Worm (Caenorhabditis elegans) whole organism, early embryonic: ENCODE measurements around the gene nhr-126.

Experiments used
- aly-1 ChIP-seq: sonication (generic microtip); optimal IDR thresholded peaks from 2 replicates; lab custom pipeline; 2016; ENCODE audit warnings: missing genetic modification characterization, missing compliant biosample characterization
- ama-1 ChIP-seq: fragments of 150-350 bp; optimal IDR thresholded peaks from 2 replicates; lab custom pipeline; 2014
- ceh-13 ChIP-seq: fragments of 200-800 bp; sonication (Bioruptor generic); optimal IDR thresholded peaks from 2 replicates; lab custom pipeline; 2018; ENCODE audit warnings: mild to moderate bottlenecking, missing genetic modification characterization, missing compliant biosample characterization
- ceh-36 ChIP-seq: sonication (generic microtip); optimal IDR thresholded peaks from 2 replicates; lab custom pipeline; 2016; ENCODE audit warnings: missing genetic modification characterization, inconsistent platforms, missing compliant biosample characterization
- ets-7 ChIP-seq: sonication (generic microtip); optimal IDR thresholded peaks from 2 replicates; lab custom pipeline; 2016; ENCODE audit warnings: missing genotype, missing genetic modification characterization, missing compliant biosample characterization
- hmbx-1 ChIP-seq: sonication (generic microtip); optimal IDR thresholded peaks from 2 replicates; lab custom pipeline; 2016; ENCODE audit warnings: mild to moderate bottlenecking, missing genetic modification characterization, missing compliant biosample characterization
- hmg-4 ChIP-seq: fragments of 200-800 bp; sonication (Bioruptor generic); optimal IDR thresholded peaks from 2 replicates; lab custom pipeline; 2018; ENCODE audit warnings: mild to moderate bottlenecking, missing genetic modification characterization, missing compliant biosample characterization
- pes-1 ChIP-seq: fragments of 200-800 bp; sonication (Bioruptor generic); IDR thresholded peaks from 2 replicates; pipeline ENCODE4 v1.3.6; 2022; ENCODE audit warnings: missing genetic modification reagents, missing genetic modification characterization, missing compliant biosample characterization
- scrt-1 ChIP-seq: fragments of 200-800 bp; sonication (Bioruptor generic); IDR thresholded peaks from 2 replicates; pipeline ENCODE4 v1.3.6; 2022; ENCODE audit warnings: missing genetic modification characterization, missing compliant biosample characterization
- sea-1 ChIP-seq: fragments of 200-800 bp; sonication (Bioruptor generic); conservative IDR thresholded peaks from 2 replicates; pipeline ENCODE4 v1.3.6; 2022; ENCODE audit warnings: missing genetic modification characterization, missing compliant biosample characterization
- tra-4 ChIP-seq: sonication (generic microtip); optimal IDR thresholded peaks from 2 replicates; lab custom pipeline; 2017; ENCODE audit warnings: missing genetic modification characterization, missing compliant biosample characterization

- TF ChIP-seq ets-7 (tag; lab: Kevin White, UChicago) = no peak
- TF ChIP-seq ama-1 = no peak
- no peak for TF ChIP-seq pes-1
- no peak for TF ChIP-seq tra-4 (tag; lab: Kevin White, UChicago)
- TF ChIP-seq aly-1 = no peak
- no peak for TF ChIP-seq sea-1 (GFP tag; lab: Robert Waterston, UW)
- TF ChIP-seq hmg-4 = no peak
- TF ChIP-seq scrt-1 (GFP tag; lab: Robert Waterston, UW) = no peak
- TF ChIP-seq hmbx-1 (tag; lab: Kevin White, UChicago) = no peak
- TF ChIP-seq ceh-13 (GFP tag; lab: Kevin White, UChicago) = no peak
- no peak for TF ChIP-seq ceh-36 (tag; lab: Kevin White, UChicago)
Observed at ce11 chrV:2204080-2204479, 24.8 kb upstream of the nhr-126 start, which contains the start of gene cyp-33C12.
